Worm (Caenorhabditis elegans): ENCODE results near the gene F26F2.8.
A peak's percentile ranks its signal among the peaks of the same experiment; 100 is the strongest.

The F26F2.8 gene

ce11 chrV:20580511-20581040 is 1.2 kb downstream of the F26F2.8 start, which contains the start of gene F26F2.7 (continued):
- peak; percentile 30 for TF ChIP-seq F10E7.11 (tag; optimal IDR thresholded peaks at IDR 0.05)
- peak; percentile 87 for TF ChIP-seq ceh-91 (GFP tag; IDR thresholded peaks at IDR 0.05)
- peak; percentile 9 for TF ChIP-seq mxl-1 (tag; optimal IDR thresholded peaks at IDR 0.05)
- peak; percentile 71 for TF ChIP-seq hmg-1.2 (GFP tag; IDR thresholded peaks at IDR 0.05)
- TF ChIP-seq F23B12.7 (tag; optimal IDR thresholded peaks at IDR 0.05; ENCODE audit: insufficient read depth): peak; percentile 44
- peak; percentile 90 for TF ChIP-seq lin-40 (tag; optimal IDR thresholded peaks at IDR 0.05)
- peak; percentile 80 for TF ChIP-seq nhr-80 (tag; optimal IDR thresholded peaks at IDR 0.05)
- peak; percentile 59 for TF ChIP-seq dpl-1 (GFP tag; optimal IDR thresholded peaks at IDR 0.05)

- TF ChIP-seq bed-2 (GFP tag; IDR thresholded peaks at IDR 0.05) (no peak), dox-1 (GFP tag; IDR thresholded peaks at IDR 0.05) (no peak), ztf-3 (GFP tag; optimal IDR thresholded peaks at IDR 0.05) (no peak), fkh-3 (tag; optimal IDR thresholded peaks at IDR 0.05) (no peak)
Measured at ce11 chrV:20594746-20595145, 15.4 kb downstream of the F26F2.8 start, which contains the start of gene F26F2.10. Gene F26F2.10 (minus strand): TSS chrV:20594846.

ce11 chrV:20595653-20596052 is 16.3 kb downstream of the F26F2.8 start, which contains the start of gene F26F2.11:
Gene F26F2.11 (minus strand): TSS chrV:20595753.
- TF ChIP-seq repo-1 (tag; optimal IDR thresholded peaks at IDR 0.05): no peak
- no peak for TF ChIP-seq ztf-18 (tag; optimal IDR thresholded peaks at IDR 0.05)
- no peak for TF ChIP-seq bed-1 (GFP tag; IDR thresholded peaks at IDR 0.05)
- no peak for TF ChIP-seq madf-8 (GFP tag; conservative IDR thresholded peaks at IDR 0.05)
- no peak for TF ChIP-seq akir-1 (GFP tag; optimal IDR thresholded peaks at IDR 0.05)
- TF ChIP-seq lin-54 (GFP tag; optimal IDR thresholded peaks at IDR 0.05): no peak
- TF ChIP-seq ceh-40 (GFP tag; IDR thresholded peaks at IDR 0.05): no peak
- TF ChIP-seq sdz-38 (tag; optimal IDR thresholded peaks at IDR 0.05): no peak
- TF ChIP-seq cebp-1 (GFP tag; IDR thresholded peaks at IDR 0.05): no peak
- no peak for TF ChIP-seq cebp-1 (tag; optimal IDR thresholded peaks at IDR 0.05)
- no peak for TF ChIP-seq nhr-120 (GFP tag; IDR thresholded peaks at IDR 0.05)
- TF ChIP-seq somi-1 (GFP tag; optimal IDR thresholded peaks at IDR 0.05): no peak
- no peak for TF ChIP-seq attf-5 (GFP tag; optimal IDR thresholded peaks at IDR 0.05)
- no peak for TF ChIP-seq ceh-27 (GFP tag; optimal IDR thresholded peaks at IDR 0.05)
- TF ChIP-seq ceh-100 (GFP tag; IDR thresholded peaks at IDR 0.05): no peak
- no peak for TF ChIP-seq nhr-27 (tag; optimal IDR thresholded peaks at IDR 0.05)
- TF ChIP-seq C06A6.2 (GFP tag; conservative IDR thresholded peaks at IDR 0.05): no peak
- TF ChIP-seq madf-3 (GFP tag; IDR thresholded peaks at IDR 0.05): no peak
- no peak for TF ChIP-seq let-607 (tag; optimal IDR thresholded peaks at IDR 0.05)

- TF ChIP-seq madf-10 (tag; optimal IDR thresholded peaks at IDR 0.05) (no peak), hsf-1 (GFP tag; IDR thresholded peaks at IDR 0.05) (no peak), snpc-1.3 (tag; optimal IDR thresholded peaks at IDR 0.05; ENCODE audit: insufficient read depth) (no peak), ceh-100 (GFP tag; IDR thresholded peaks at IDR 0.05) (no peak), tlf-1 (GFP tag; optimal IDR thresholded peaks at IDR 0.05) (no peak), lin-26 (GFP tag; IDR thresholded peaks at IDR 0.05) (no peak), nfyb-1 (GFP tag; IDR thresholded peaks at IDR 0.05) (no peak), F10E7.11 (tag; optimal IDR thresholded peaks at IDR 0.05) (no peak)
Measured at ce11 chrV:20597076-20597475, 17.7 kb downstream of the F26F2.8 start, which contains the start of gene F46B3.1. Gene F46B3.1 (minus strand): TSS chrV:20597176.
